Fruit fly (Drosophila melanogaster): ENCODE results near the gene Rh2.

Gene Rh2

DNA sequence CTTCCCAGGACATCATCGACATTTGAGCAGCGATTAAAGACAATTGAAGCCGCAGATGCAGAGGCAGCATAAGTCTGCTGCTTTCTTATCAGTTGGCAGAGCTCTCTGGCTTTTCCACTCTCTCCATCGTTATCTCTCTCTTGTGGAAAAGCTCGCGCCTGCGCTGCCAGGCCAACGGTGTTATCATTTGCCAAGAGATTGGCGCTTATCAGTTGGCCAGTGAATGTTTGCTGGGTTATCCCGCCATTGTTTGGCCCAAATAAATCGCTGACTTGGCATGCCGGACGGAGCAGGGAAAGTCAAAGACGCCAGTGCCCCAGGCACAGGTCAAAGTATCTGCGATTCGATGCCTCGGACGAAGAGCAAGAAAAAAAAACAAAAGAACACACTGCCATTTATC, 49.9 kb downstream of the Rh2 start:
- TF ChIP-seq fd59A (GFP tag; optimal IDR thresholded peaks at IDR 0.05) (no peak), CG6792 (GFP tag; optimal IDR thresholded peaks at IDR 0.05) (no peak), svp (GFP tag) (peak; percentile 69), dac (GFP tag; optimal IDR thresholded peaks at IDR 0.05) (no peak), acj6 (GFP tag; optimal IDR thresholded peaks at IDR 0.05) (no peak)

DNA sequence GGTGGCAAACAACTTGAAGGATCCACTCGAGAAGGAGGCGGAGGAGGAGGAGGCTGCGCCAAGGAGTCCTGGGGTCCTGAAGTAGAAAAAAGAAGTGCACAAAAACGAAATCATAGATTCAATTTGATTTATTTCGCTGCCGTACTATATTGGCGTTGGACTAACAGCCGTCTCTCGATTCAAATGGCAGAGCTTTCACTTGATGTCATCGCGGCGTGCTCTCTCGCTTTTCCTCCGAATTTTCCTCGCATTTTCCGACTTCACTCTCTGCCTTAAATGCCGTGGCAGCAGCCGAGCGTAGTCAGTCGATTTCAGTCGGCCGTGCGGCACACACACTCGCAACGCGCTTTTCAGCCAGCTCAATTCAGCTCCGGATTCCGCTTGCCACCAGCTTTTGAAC, 50.7 kb downstream of the Rh2 start, which contains the start of gene CG43732:
CG43732 (plus strand) TSS at position 301 of the 400 bp plus-strand sequence.
- TF ChIP-seq Ets21C (GFP tag; optimal IDR thresholded peaks at IDR 0.05) (no peak), fd59A (GFP tag; optimal IDR thresholded peaks at IDR 0.05) (no peak), CG4318 (GFP tag; optimal IDR thresholded peaks at IDR 0.05) (no peak), Smox (GFP tag; optimal IDR thresholded peaks at IDR 0.05) (no peak), fkh (GFP tag; optimal IDR thresholded peaks at IDR 0.05) (no peak), dsx (GFP tag; optimal IDR thresholded peaks at IDR 0.05; ENCODE audit: poor library complexity, severe bottlenecking) (no peak), CG11294 (GFP tag; IDR thresholded peaks at IDR 0.05) (no peak), CG10631 (GFP tag; optimal IDR thresholded peaks at IDR 0.05) (no peak)
